Fruit fly (Drosophila melanogaster) whole organism, wandering third instar larva: ENCODE measurements around the gene CG45012.

ENCODE experiments used
- Abd-B ChIP-seq: fragments of >200 bp; optimal IDR thresholded peaks from 2 replicates; lab custom pipeline; 2017; ENCODE audit warnings: missing biosample characterization, missing genetic modification characterization
- CG32264 ChIP-seq: fragments of 200-800 bp; sonication (Bioruptor generic); optimal IDR thresholded peaks from 2 replicates; lab custom pipeline; 2016; ENCODE audit warnings: missing biosample characterization, missing genetic modification characterization
- CG9705 ChIP-seq: fragments of 200-800 bp; sonication (Bioruptor generic); optimal IDR thresholded peaks from 2 replicates; lab custom pipeline; 2018; ENCODE audit warnings: missing biosample characterization, mild to moderate bottlenecking, missing genetic modification characterization
- CrebA ChIP-seq: fragments of 200-800 bp; sonication (Bioruptor generic); optimal IDR thresholded peaks from 2 replicates; lab custom pipeline; 2016; ENCODE audit warnings: missing biosample characterization, mild to moderate bottlenecking, missing genetic modification characterization, borderline replicate concordance
- Dif ChIP-seq: fragments of 200-275, 200-300 bp; sonication (Bioruptor generic); optimal IDR thresholded peaks from 2 replicates; lab custom pipeline; 2018; ENCODE audit warnings: missing biosample characterization, missing genetic modification characterization; ENCODE audit not compliant: partially characterized antibody
- GATAd ChIP-seq: sonication (Bioruptor generic); optimal IDR thresholded peaks from 2 replicates; lab custom pipeline; 2016; ENCODE audit warnings: missing biosample characterization, missing genetic modification characterization
- HLH106 ChIP-seq: fragments of 200-800 bp; optimal IDR thresholded peaks from 3 replicates; lab custom pipeline; 2019; ENCODE audit warnings: missing biosample characterization, mild to moderate bottlenecking, missing genetic modification characterization, moderate library complexity
- Hnf4 ChIP-seq: fragments of 200-800 bp; sonication (Bioruptor generic); optimal IDR thresholded peaks from 2 replicates; lab custom pipeline; 2016; ENCODE audit warnings: missing biosample characterization, mild to moderate bottlenecking, missing genetic modification characterization
- Hr83 ChIP-seq: fragments of 200-300 bp; sonication (Bioruptor generic); optimal IDR thresholded peaks from 2 replicates; lab custom pipeline; 2016; ENCODE audit warnings: missing biosample characterization, mild to moderate bottlenecking, missing genetic modification characterization, moderate library complexity; ENCODE audit not compliant: poor library complexity, severe bottlenecking
- Jra ChIP-seq: sonication (Bioruptor generic); optimal IDR thresholded peaks from 2 replicates; lab custom pipeline; 2016; ENCODE audit warnings: missing biosample characterization, missing genetic modification characterization
- Mio ChIP-seq: sonication (Bioruptor generic); optimal IDR thresholded peaks from 2 replicates; lab custom pipeline; 2016; ENCODE audit warnings: missing biosample characterization, missing genetic modification characterization
- Myc ChIP-seq: fragments of >200 bp; optimal IDR thresholded peaks from 2 replicates; lab custom pipeline; 2017
- N ChIP-seq: fragments of >200 bp; optimal IDR thresholded peaks from 2 replicates; lab custom pipeline; 2018; ENCODE audit warnings: missing biosample characterization, missing external identifiers, missing genetic modification characterization
- OdsH ChIP-seq: fragments of 200-800 bp; sonication (Bioruptor generic); optimal IDR thresholded peaks from 2 replicates; lab custom pipeline; 2016; ENCODE audit warnings: missing biosample characterization, mild to moderate bottlenecking, missing genetic modification characterization
- Rel ChIP-seq, 2 experiments: fragments of 200-800 bp; sonication (Bioruptor generic) in 1 of 2; optimal IDR thresholded peaks; 2 replicates in 1 of 2; 3 replicates in 1 of 2; lab custom pipeline; 2016 to 2019; ENCODE audit warnings: mild to moderate bottlenecking in 2 of 2, missing biosample characterization in 2 of 2, missing genetic modification characterization in 2 of 2, moderate library complexity in 1 of 2
- brk ChIP-seq: fragments of 200-800 bp; sonication (Bioruptor generic); optimal IDR thresholded peaks from 2 replicates; lab custom pipeline; 2016; ENCODE audit warnings: missing biosample characterization, mild to moderate bottlenecking, missing genetic modification characterization
- dl ChIP-seq, 2 experiments: fragments of 175-275, 200-275 bp in 1 of 2; fragments of 200-275 bp in 1 of 2; sonication (Bioruptor generic); optimal IDR thresholded peaks; lab custom pipeline; 2018; ENCODE audit warnings: mild to moderate bottlenecking in 2 of 2, missing biosample characterization in 2 of 2, missing genetic modification characterization in 2 of 2, moderate library complexity in 2 of 2; ENCODE audit not compliant: partially characterized antibody in 2 of 2, insufficient read depth in 1 of 2
- ey ChIP-seq: fragments of 200-800 bp; sonication (Bioruptor generic); optimal IDR thresholded peaks from 2 replicates; lab custom pipeline; 2016; ENCODE audit warnings: missing biosample characterization, missing genetic modification characterization
- foxo ChIP-seq, 2 experiments: fragments of 200-800 bp; sonication (Bioruptor generic); optimal IDR thresholded peaks; 2 replicates in 1 of 2; 3 replicates in 1 of 2; lab custom pipeline; 2016 to 2017; ENCODE audit warnings: missing biosample characterization in 2 of 2, missing genetic modification characterization in 2 of 2
- fru ChIP-seq: fragments of 200-800 bp; sonication (Bioruptor generic); optimal IDR thresholded peaks from 3 replicates; lab custom pipeline; 2016; ENCODE audit warnings: missing biosample characterization, mild to moderate bottlenecking, missing genetic modification characterization
- h ChIP-seq: fragments of 200-800 bp; sonication (Bioruptor generic); optimal IDR thresholded peaks from 3 replicates; lab custom pipeline; 2016; ENCODE audit warnings: missing biosample characterization, mild to moderate bottlenecking, missing genetic modification characterization
- jim ChIP-seq: fragments of 175-275, 200-325 bp; sonication (Bioruptor generic); optimal IDR thresholded peaks from 2 replicates; lab custom pipeline; 2016; ENCODE audit warnings: missing biosample characterization, mild to moderate bottlenecking, missing genetic modification characterization
- lola ChIP-seq: fragments of >200 bp; optimal IDR thresholded peaks from 2 replicates; lab custom pipeline; 2017; ENCODE audit warnings: missing biosample characterization, missing genetic modification characterization
- pan ChIP-seq: fragments of >200 bp; optimal IDR thresholded peaks from 2 replicates; lab custom pipeline; 2017
- psq ChIP-seq: fragments of 200-800 bp; sonication (Bioruptor generic); optimal IDR thresholded peaks from 3 replicates; lab custom pipeline; 2017; ENCODE audit warnings: missing biosample characterization, mild to moderate bottlenecking, missing genetic modification characterization, moderate library complexity
- rgr ChIP-seq: fragments of 200-800 bp; sonication (Bioruptor generic); optimal IDR thresholded peaks from 3 replicates; lab custom pipeline; 2016; ENCODE audit warnings: missing biosample characterization, mild to moderate bottlenecking, missing genetic modification characterization
- sage ChIP-seq: fragments of 200-800 bp; sonication (Bioruptor generic); optimal IDR thresholded peaks from 2 replicates; lab custom pipeline; 2016; ENCODE audit warnings: missing biosample characterization, mild to moderate bottlenecking, missing genetic modification characterization
- tai ChIP-seq: sonication (Bioruptor generic); optimal IDR thresholded peaks from 2 replicates; lab custom pipeline; 2016; ENCODE audit warnings: missing biosample characterization, missing genetic modification characterization
- usp ChIP-seq: fragments of >200 bp; optimal IDR thresholded peaks from 2 replicates; lab custom pipeline; 2017; ENCODE audit warnings: missing biosample characterization, missing genetic modification characterization
- woc ChIP-seq: sonication (Bioruptor generic); optimal IDR thresholded peaks from 2 replicates; lab custom pipeline; 2016; ENCODE audit warnings: missing biosample characterization, mild to moderate bottlenecking, missing genetic modification characterization

The CG45012 gene

dm6 chr2L:11834308-11834707, at the start of gene CG45012:
Gene CG45012, plus strand, starts transcription at chr2L:11834608.
- TF ChIP-seq Rel (GFP tag; optimal IDR thresholded peaks at IDR 0.05; lab: Kevin White, UChicago) = no peak
- no peak for TF ChIP-seq Rel (tag; optimal IDR thresholded peaks at IDR 0.05; lab: Kevin White, UChicago)
- TF ChIP-seq Abd-B (GFP tag; lab: Kevin White, UChicago) = no peak
- TF ChIP-seq N (GFP tag; lab: Kevin White, UChicago) = no peak
- TF ChIP-seq dl (GFP tag; optimal IDR thresholded peaks at IDR 0.05; lab: Kevin White, UChicago; ENCODE audit: insufficient read depth in 1 of 2, partially characterized antibody in 2 of 2) = no peak
- TF ChIP-seq ey = no peak
- no peak for TF ChIP-seq rgr (GFP tag; lab: Kevin White, UChicago)
- TF ChIP-seq, all 38 proteins: peak for 0

dm6 chr2L:11788034-11788433, 46.4 kb upstream of the CG45012 start, which contains the start of gene CG14931:
Gene CG14931, plus strand, starts transcription at chr2L:11788334.
- no peak for TF ChIP-seq Hnf4 (GFP tag; lab: Kevin White, UChicago)
- no peak for TF ChIP-seq fru (GFP tag; lab: Kevin White, UChicago)
- no peak for TF ChIP-seq GATAd (GFP tag; lab: Kevin White, UChicago)
- TF ChIP-seq ey = no peak
- TF ChIP-seq psq (GFP tag; lab: Kevin White, UChicago) = no peak

- TF ChIP-seq Myc (lab: Kevin White, UChicago) (no peak), Rel (GFP tag; optimal IDR thresholded peaks at IDR 0.05; lab: Kevin White, UChicago) (no peak), Rel (tag; optimal IDR thresholded peaks at IDR 0.05; lab: Kevin White, UChicago) (no peak), h (GFP tag; lab: Kevin White, UChicago) (no peak), tai (GFP tag; lab: Kevin White, UChicago) (no peak), sage (GFP tag; lab: Kevin White, UChicago) (no peak), woc (GFP tag; lab: Kevin White, UChicago) (no peak), ey (no peak), pan (lab: Kevin White, UChicago) (no peak), CG32264 (no peak), foxo (GFP tag; optimal IDR thresholded peaks at IDR 0.05; lab: Kevin White, UChicago) (no peak), lola (GFP tag; lab: Kevin White, UChicago) (no peak)
Measured at dm6 chr2L:11789690-11790089, 44.7 kb upstream of the CG45012 start, which contains the start of gene CG14932. Gene CG14932, plus strand, starts transcription at chr2L:11789919.

- no peak for TF ChIP-seq CrebA (GFP tag; lab: Kevin White, UChicago)
- no peak for TF ChIP-seq Rel (GFP tag; optimal IDR thresholded peaks at IDR 0.05; lab: Kevin White, UChicago)
- TF ChIP-seq Rel (tag; optimal IDR thresholded peaks at IDR 0.05; lab: Kevin White, UChicago) = no peak
- TF ChIP-seq fru (GFP tag; lab: Kevin White, UChicago) = no peak
- no peak for TF ChIP-seq Mio
- no peak for TF ChIP-seq brk (GFP tag; lab: Kevin White, UChicago)
- TF ChIP-seq Jra (GFP tag; lab: Kevin White, UChicago) = no peak
- TF ChIP-seq Dif (GFP tag; lab: Kevin White, UChicago) = no peak
- TF ChIP-seq jim = no peak
- no peak for TF ChIP-seq sage (GFP tag; lab: Kevin White, UChicago)
- no peak for TF ChIP-seq rgr (GFP tag; lab: Kevin White, UChicago)
- TF ChIP-seq pan (lab: Kevin White, UChicago) = no peak
- no peak for TF ChIP-seq Abd-B (GFP tag; lab: Kevin White, UChicago)
- TF ChIP-seq Hr83 (GFP tag; lab: Kevin White, UChicago) = no peak
- no peak for TF ChIP-seq OdsH (GFP tag; lab: Kevin White, UChicago)
- TF ChIP-seq HLH106 (tag; lab: Kevin White, UChicago) = no peak
- no peak for TF ChIP-seq CG9705 (GFP tag; lab: Kevin White, UChicago)
Measured at dm6 chr2L:11792265-11792664, 42.1 kb upstream of the CG45012 start, which contains the start of gene Tsp33B. Gene Tsp33B, minus strand, starts transcription at chr2L:11792365.

dm6 chr2L:11793986-11794385, 40.4 kb upstream of the CG45012 start, which contains the start of gene CG14937:
Gene CG14937, minus strand, starts transcription at chr2L:11794086.
- TF ChIP-seq Myc (lab: Kevin White, UChicago) (no peak), usp (GFP tag; lab: Kevin White, UChicago) (no peak)
